Worm (Caenorhabditis elegans): Measurements from ENCODE around the gene tofu-6.

The tofu-6 gene

DNA sequence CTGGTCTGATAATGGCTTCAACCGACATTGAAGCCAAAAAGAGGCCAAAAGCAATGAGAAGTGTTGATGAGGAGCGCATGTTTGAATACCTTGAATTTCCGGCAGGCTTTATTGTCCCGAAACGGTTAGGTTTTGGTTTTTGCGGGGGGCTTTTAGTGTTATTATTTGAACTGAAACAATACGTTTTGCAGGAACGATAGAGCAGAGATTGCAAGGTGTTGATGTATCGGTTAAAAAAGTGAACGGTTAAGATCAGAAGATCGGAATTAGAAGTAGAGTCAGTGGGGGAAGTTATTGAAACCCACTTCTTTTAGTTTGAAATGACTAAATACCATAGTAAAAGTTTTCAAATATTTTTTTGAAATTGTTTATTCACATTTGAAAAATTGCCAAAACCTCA lies 13.5 kb upstream of the tofu-6 start, which contains the start of gene clec-141:
Gene clec-141 (minus strand): TSS at position 101 of the 400 bp plus-strand sequence.
- TF ChIP-seq mdl-1 (tag; optimal IDR thresholded peaks at IDR 0.05), result no peak
- no peak for TF ChIP-seq unc-86 (tag; optimal IDR thresholded peaks at IDR 0.05)
- TF ChIP-seq mef-2 (tag; optimal IDR thresholded peaks at IDR 0.05), result no peak
- TF ChIP-seq tbx-2 (tag; optimal IDR thresholded peaks at IDR 0.05), result no peak
- TF ChIP-seq skn-1 (tag; optimal IDR thresholded peaks at IDR 0.05), result no peak
- TF ChIP-seq fos-1 (tag; optimal IDR thresholded peaks at IDR 0.05), result no peak
- TF ChIP-seq sup-37 (GFP tag; optimal IDR thresholded peaks at IDR 0.05), result no peak
- no peak for TF ChIP-seq C16A3.4 (tag; optimal IDR thresholded peaks at IDR 0.05)
- TF ChIP-seq vab-15 (tag; optimal IDR thresholded peaks at IDR 0.05), result no peak
- no peak for TF ChIP-seq nhr-28 (tag; optimal IDR thresholded peaks at IDR 0.05)
- TF ChIP-seq aha-1 (tag; optimal IDR thresholded peaks at IDR 0.05), result no peak
- no peak for TF ChIP-seq snpc-4 (tag; optimal IDR thresholded peaks at IDR 0.05)

ce11 chrII:5408924-5409323 lies 12.1 kb upstream of the tofu-6 start, which contains the start of the genes EEED8.12 and EEED8.4:
EEED8.12 (minus strand) TSS chrII:5409024.
EEED8.4 (plus strand) TSS chrII:5409319.
- TF ChIP-seq tlp-1 (tag; optimal IDR thresholded peaks at IDR 0.05) (no peak), xbp-1 (tag; optimal IDR thresholded peaks at IDR 0.05) (no peak), ets-5 (GFP tag; IDR thresholded peaks at IDR 0.05) (no peak), vab-15 (tag; optimal IDR thresholded peaks at IDR 0.05) (no peak), elt-3 (tag; optimal IDR thresholded peaks at IDR 0.05) (no peak), ceh-82 (tag; optimal IDR thresholded peaks at IDR 0.05) (no peak)

ce11 chrII:5412467-5412866 lies 8.6 kb upstream of the tofu-6 start, which contains the start of the genes EEED8.13 and EEED8.18:
EEED8.13 (minus strand) TSS chrII:5412567.
EEED8.18 (minus strand) TSS chrII:5412610.
- TF ChIP-seq hpl-2 (GFP tag; optimal IDR thresholded peaks at IDR 0.05) (no peak), nhr-77 (tag; optimal IDR thresholded peaks at IDR 0.05) (no peak), C34B4.2 (tag; optimal IDR thresholded peaks at IDR 0.05) (no peak), jun-1 (tag; optimal IDR thresholded peaks at IDR 0.05) (no peak), sup-37 (GFP tag; optimal IDR thresholded peaks at IDR 0.05) (no peak), rnt-1 (tag; optimal IDR thresholded peaks at IDR 0.05) (no peak), mef-2 (tag; optimal IDR thresholded peaks at IDR 0.05) (no peak), elt-3 (tag; optimal IDR thresholded peaks at IDR 0.05) (no peak), nhr-12 (tag; optimal IDR thresholded peaks at IDR 0.05) (no peak), mab-9 (GFP tag; IDR thresholded peaks at IDR 0.05) (no peak), fkh-8 (tag; optimal IDR thresholded peaks at IDR 0.05) (no peak), nhr-11 (tag; optimal IDR thresholded peaks at IDR 0.05) (no peak), F16B12.6 (tag; optimal IDR thresholded peaks at IDR 0.05) (no peak), tlp-1 (tag; optimal IDR thresholded peaks at IDR 0.05) (no peak), lsy-2 (tag; optimal IDR thresholded peaks at IDR 0.05) (no peak), sptf-1 (tag; optimal IDR thresholded peaks at IDR 0.05) (no peak)

- TF ChIP-seq irx-1 (tag; optimal IDR thresholded peaks at IDR 0.05) (no peak), ceh-8 (GFP tag; optimal IDR thresholded peaks at IDR 0.05) (no peak), nhr-11 (tag; optimal IDR thresholded peaks at IDR 0.05) (no peak), mab-9 (GFP tag; IDR thresholded peaks at IDR 0.05) (no peak), hlh-4 (tag; optimal IDR thresholded peaks at IDR 0.05) (no peak), aha-1 (tag; optimal IDR thresholded peaks at IDR 0.05) (no peak), skn-1 (tag; optimal IDR thresholded peaks at IDR 0.05) (no peak), nhr-12 (tag; optimal IDR thresholded peaks at IDR 0.05) (no peak), lin-35 (GFP tag; optimal IDR thresholded peaks at IDR 0.05) (no peak), hpl-2 (GFP tag; optimal IDR thresholded peaks at IDR 0.05) (no peak), nhr-28 (tag; optimal IDR thresholded peaks at IDR 0.05) (no peak), dpl-1 (GFP tag; optimal IDR thresholded peaks at IDR 0.05) (no peak), vab-15 (tag; optimal IDR thresholded peaks at IDR 0.05) (no peak), elt-3 (tag; optimal IDR thresholded peaks at IDR 0.05) (no peak), pqm-1 (tag; optimal IDR thresholded peaks at IDR 0.05) (no peak), fkh-4 (tag; optimal IDR thresholded peaks at IDR 0.05; ENCODE audit: borderline replicate concordance) (no peak), nhr-84 (tag; optimal IDR thresholded peaks at IDR 0.05) (no peak), ama-1 (optimal IDR thresholded peaks at IDR 0.05) (no peak), mdl-1 (tag; optimal IDR thresholded peaks at IDR 0.05) (no peak)
Observed at ce11 chrII:5414040-5414439, 7.0 kb upstream of the tofu-6 start, which contains the start of the genes EEED8.14 and EEED8.3. EEED8.14 (minus strand) TSS chrII:5414052. EEED8.3 (plus strand) TSS chrII:5414276.

Measured in whole organism, L1 larva.